Fruit fly (Drosophila melanogaster): ENCODE measurements around the gene CG11779.

Gene CG11779

DNA sequence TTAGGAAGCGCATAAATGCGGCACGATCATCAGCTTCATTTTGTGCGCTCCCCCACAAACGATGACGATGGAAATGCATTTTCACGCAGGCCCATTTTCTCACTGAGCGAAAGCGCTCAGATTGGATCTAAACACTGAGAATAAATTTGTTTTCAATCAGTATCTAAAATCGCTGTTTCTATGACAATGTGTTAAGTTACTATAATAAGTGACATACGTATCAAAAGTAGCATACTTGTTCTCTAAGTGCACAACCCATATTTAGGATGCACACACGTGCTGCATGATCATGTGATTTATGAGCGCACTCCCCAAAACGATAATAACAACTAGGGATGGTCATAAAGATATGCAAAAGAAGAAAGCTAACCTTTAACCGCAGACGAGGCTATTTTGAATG is 51.6 kb downstream of the CG11779 start (continued):
- TF ChIP-seq Xbp1 (GFP tag; optimal IDR thresholded peaks at IDR 0.05) (peak; percentile 11), CG7357 (GFP tag; IDR thresholded peaks at IDR 0.05) (no peak), CG14710 (tag; optimal IDR thresholded peaks at IDR 0.05) (peak; percentile 29), CG2712 (tag; optimal IDR thresholded peaks at IDR 0.05) (peak; percentile 60), fd96Cb (tag; optimal IDR thresholded peaks at IDR 0.05) (peak; percentile 28), Dad (GFP tag; optimal IDR thresholded peaks at IDR 0.05) (no peak), otp (GFP tag; IDR thresholded peaks at IDR 0.05) (0 out of 3 replicates have a peak, but pooled peaks have one; percentile 44), Ets65A (GFP tag) (peak; percentile 19), bsh (GFP tag; optimal IDR thresholded peaks at IDR 0.05) (peak in 1 of 2 experiments; percentile 71), pnt (GFP tag; optimal IDR thresholded peaks at IDR 0.05) (peak; percentile 13), CG17359 (tag; optimal IDR thresholded peaks at IDR 0.05) (peak; percentile 4), CG11504 (tag; optimal IDR thresholded peaks at IDR 0.05) (peak; percentile 2), Xrp1 (GFP tag; IDR thresholded peaks at IDR 0.05) (peak; percentile 57), CG13424 (tag; optimal IDR thresholded peaks at IDR 0.05) (peak; percentile 31), zf30C (GFP tag; optimal IDR thresholded peaks at IDR 0.05) (peak; percentile 16), CG10209 (GFP tag; optimal IDR thresholded peaks at IDR 0.05) (peak; percentile 17), CG11696 (GFP tag; IDR thresholded peaks at IDR 0.05) (0 out of 2 replicates have a peak, but pooled peaks have one; percentile 12), CG15601 (tag; optimal IDR thresholded peaks at IDR 0.05) (peak; percentile 53), gce (GFP tag; IDR thresholded peaks at IDR 0.05) (0 out of 3 replicates have a peak, but pooled peaks have one; percentile 22), Asciz (GFP tag; optimal IDR thresholded peaks at IDR 0.05) (no peak), CG16813 (GFP tag; IDR thresholded peaks at IDR 0.05; ENCODE audit: partially characterized antibody) (no peak), D (optimal IDR thresholded peaks at IDR 0.05) (no peak), D (GFP tag; optimal IDR thresholded peaks at IDR 0.05) (no peak), lbe (GFP tag; optimal IDR thresholded peaks at IDR 0.05) (no peak), twi (tag; optimal IDR thresholded peaks at IDR 0.05) (peak; percentile 47), CG6689 (GFP tag; IDR thresholded peaks at IDR 0.05) (no peak), phol (tag; optimal IDR thresholded peaks at IDR 0.05) (peak; percentile 29), tin (GFP tag; optimal IDR thresholded peaks at IDR 0.05) (peak; percentile 30), exex (tag; optimal IDR thresholded peaks at IDR 0.05) (no peak), CG34422 (GFP tag; IDR thresholded peaks at IDR 0.05) (no peak), Abd-B (GFP tag; optimal IDR thresholded peaks at IDR 0.05) (no peak), CG12391 (tag; optimal IDR thresholded peaks at IDR 0.05) (peak; percentile 31), gcm (GFP tag; optimal IDR thresholded peaks at IDR 0.05) (peak; percentile 11), Med (GFP tag) (peak; percentile 66), CG18764 (GFP tag; optimal IDR thresholded peaks at IDR 0.05) (no peak), CG3407 (GFP tag; optimal IDR thresholded peaks at IDR 0.05) (no peak), CG17328 (GFP tag; IDR thresholded peaks at IDR 0.05) (0 out of 2 replicates have a peak, but pooled peaks have one; percentile 39), CG14667 (GFP tag; IDR thresholded peaks at IDR 0.05) (0 out of 2 replicates have a peak, but pooled peaks have one; percentile 33), CG31365 (tag; optimal IDR thresholded peaks at IDR 0.05) (no peak), sim (GFP tag; IDR thresholded peaks at IDR 0.05) (0 out of 2 replicates have a peak, but pooled peaks have one; percentile 27), gsb-n (tag; optimal IDR thresholded peaks at IDR 0.05) (peak; percentile 41), CG12104 (GFP tag; optimal IDR thresholded peaks at IDR 0.05) (no peak), Hand (GFP tag; optimal IDR thresholded peaks at IDR 0.05) (no peak), stc (GFP tag; IDR thresholded peaks at IDR 0.05) (no peak), ranshi (GFP tag; IDR thresholded peaks at IDR 0.05) (0 out of 2 replicates have a peak, but pooled peaks have one; percentile 10), lola (GFP tag; optimal IDR thresholded peaks at IDR 0.05) (peak in 1 of 3 experiments; percentile 45), CG17361 (GFP tag; IDR thresholded peaks at IDR 0.05) (0 out of 3 replicates have a peak, but pooled peaks have one; percentile 42), ind (GFP tag; optimal IDR thresholded peaks at IDR 0.05) (no peak), chm (GFP tag; IDR thresholded peaks at IDR 0.05) (peak; percentile 60), Drgx (GFP tag; IDR thresholded peaks at IDR 0.05) (0 out of 2 replicates have a peak, but pooled peaks have one; percentile 16)

Data from whole organism, embryonic.